Fruit fly (Drosophila melanogaster): ENCODE results near the gene Sgs8.

Gene Sgs8

DNA sequence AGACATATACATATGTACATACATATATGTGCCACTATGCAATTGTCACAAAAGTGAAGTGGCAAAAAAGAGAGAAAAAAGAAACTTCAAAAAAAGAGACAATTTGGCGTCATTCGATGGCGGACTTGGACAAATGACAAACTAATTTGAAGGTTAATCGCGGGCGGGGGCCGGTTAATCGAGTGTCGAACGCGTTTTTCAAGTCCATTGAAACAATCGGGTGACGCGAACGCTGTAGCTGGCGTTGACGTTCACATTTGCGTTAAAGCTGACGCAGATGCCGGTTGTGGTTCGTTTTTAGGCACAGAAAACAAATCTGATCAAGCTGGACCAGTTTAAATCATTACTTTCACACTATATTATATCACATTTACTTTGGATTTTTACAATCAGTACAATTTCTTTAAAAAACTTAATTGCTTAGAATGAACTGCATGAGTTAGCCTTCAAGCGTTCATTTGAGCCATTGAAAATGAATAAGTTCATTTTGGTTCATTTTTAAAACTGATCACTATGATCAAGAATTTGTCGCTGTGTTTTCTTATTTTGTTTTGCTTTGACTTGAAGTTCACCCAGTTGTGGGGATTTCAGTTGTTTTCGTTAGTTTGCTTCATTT is 24.6 kb upstream of the Sgs8 start (continued):
- TF ChIP-seq CG4424 (GFP tag; optimal IDR thresholded peaks at IDR 0.05): peak; percentile 33
- no peak for TF ChIP-seq CG2202 (tag; optimal IDR thresholded peaks at IDR 0.05)
- no peak for TF ChIP-seq CG10565 (GFP tag; optimal IDR thresholded peaks at IDR 0.05)
- peak; percentile 56; the same call in 1 of the 2 replicates for TF ChIP-seq CG31441 (GFP tag; IDR thresholded peaks at IDR 0.05)
- TF ChIP-seq hkb (optimal IDR thresholded peaks at IDR 0.05): no peak
- no peak for TF ChIP-seq hkb (GFP tag; IDR thresholded peaks at IDR 0.05)
- TF ChIP-seq trh (GFP tag; optimal IDR thresholded peaks at IDR 0.05): no peak
- TF ChIP-seq CG2199 (GFP tag; IDR thresholded peaks at IDR 0.05): no peak
- TF ChIP-seq HLH54F (GFP tag; optimal IDR thresholded peaks at IDR 0.05): peak; percentile 9
- peak in 1 of 2 experiments; percentile 80 for TF ChIP-seq eve (GFP tag; optimal IDR thresholded peaks at IDR 0.05)
- TF ChIP-seq Dip2 (GFP tag; IDR thresholded peaks at IDR 0.05): no peak
- no peak for TF ChIP-seq br (optimal IDR thresholded peaks at IDR 0.05)
- peak; percentile 50; the same call in 1 of the 4 replicates for TF ChIP-seq chinmo (GFP tag; IDR thresholded peaks at IDR 0.05; ENCODE audit: partially characterized antibody)
- peak; percentile 48 for TF ChIP-seq kay (GFP tag; optimal IDR thresholded peaks at IDR 0.05)
- TF ChIP-seq CG12744 (GFP tag; optimal IDR thresholded peaks at IDR 0.05): no peak
- no peak for TF ChIP-seq HmgD (GFP tag; optimal IDR thresholded peaks at IDR 0.05)
- no peak for TF ChIP-seq hbn (GFP tag; IDR thresholded peaks at IDR 0.05; ENCODE audit: partially characterized antibody)
- TF ChIP-seq Lhr (GFP tag; optimal IDR thresholded peaks at IDR 0.05): no peak
- no peak for TF ChIP-seq pros (GFP tag; optimal IDR thresholded peaks at IDR 0.05)
- no peak for TF ChIP-seq ato (GFP tag; IDR thresholded peaks at IDR 0.05; ENCODE audit: partially characterized antibody)
- TF ChIP-seq ro (GFP tag; IDR thresholded peaks at IDR 0.05): no peak
- TF ChIP-seq CG17912 (GFP tag; optimal IDR thresholded peaks at IDR 0.05): no peak
- no peak for TF ChIP-seq ems (GFP tag; optimal IDR thresholded peaks at IDR 0.05)
- peak; percentile 74; the same call in 1 of the 2 replicates for TF ChIP-seq Rfx (GFP tag; IDR thresholded peaks at IDR 0.05)
- TF ChIP-seq Tbp (GFP tag; optimal IDR thresholded peaks at IDR 0.05): no peak
- no peak for TF ChIP-seq grn (GFP tag; optimal IDR thresholded peaks at IDR 0.05)
- TF ChIP-seq Hand (GFP tag; optimal IDR thresholded peaks at IDR 0.05): no peak
- peak; percentile 13 for TF ChIP-seq CG4328 (GFP tag; optimal IDR thresholded peaks at IDR 0.05)
- TF ChIP-seq tgo (GFP tag; IDR thresholded peaks at IDR 0.05): peak; percentile 44; the same call in 2 of the 3 replicates
- TF ChIP-seq CG12299 (tag; optimal IDR thresholded peaks at IDR 0.05): peak; percentile 3
- TF ChIP-seq ATbp (GFP tag; optimal IDR thresholded peaks at IDR 0.05): no peak
- no peak for TF ChIP-seq ewg (GFP tag; optimal IDR thresholded peaks at IDR 0.05)
- no peak for TF ChIP-seq Sin3A (optimal IDR thresholded peaks at IDR 0.05)
- TF ChIP-seq sens (GFP tag): peak; percentile 60
- no peak for TF ChIP-seq eyg (GFP tag; optimal IDR thresholded peaks at IDR 0.05)
- TF ChIP-seq CG11723 (GFP tag; optimal IDR thresholded peaks at IDR 0.05): no peak
- TF ChIP-seq ssp (GFP tag; IDR thresholded peaks at IDR 0.05): no peak
- peak; percentile 56; the same call in 1 of the 2 replicates for TF ChIP-seq Ptx1 (GFP tag; IDR thresholded peaks at IDR 0.05)
- 0 out of 3 replicates have a peak, but pooled peaks have one; percentile 37 for TF ChIP-seq CG34422 (GFP tag; IDR thresholded peaks at IDR 0.05)
- TF ChIP-seq CG10209 (GFP tag; optimal IDR thresholded peaks at IDR 0.05): no peak
- TF ChIP-seq Hmx (GFP tag; optimal IDR thresholded peaks at IDR 0.05): no peak
- peak; percentile 44 for TF ChIP-seq fd3F (GFP tag; optimal IDR thresholded peaks at IDR 0.05)
- TF ChIP-seq rib (GFP tag; IDR thresholded peaks at IDR 0.05): no peak
- no peak for TF ChIP-seq Ada2b (GFP tag; IDR thresholded peaks at IDR 0.05)
- no peak for TF ChIP-seq CG8089 (GFP tag; optimal IDR thresholded peaks at IDR 0.05)
- no peak for TF ChIP-seq CG6272 (GFP tag; IDR thresholded peaks at IDR 0.05)
- peak; percentile 9 for TF ChIP-seq CG13775 (GFP tag; optimal IDR thresholded peaks at IDR 0.05)
- no peak for TF ChIP-seq Nf-YA (GFP tag; IDR thresholded peaks at IDR 0.05)
- TF ChIP-seq CG13296 (GFP tag; optimal IDR thresholded peaks at IDR 0.05): peak; percentile 59
- peak in 1 of 2 experiments; percentile 64 for TF ChIP-seq Hr51 (GFP tag; optimal IDR thresholded peaks at IDR 0.05)
- TF ChIP-seq gce (GFP tag; IDR thresholded peaks at IDR 0.05): no peak
- TF ChIP-seq sim (GFP tag; IDR thresholded peaks at IDR 0.05): no peak
